Fruit fly (Drosophila melanogaster) whole organism, embryonic: ENCODE data around the gene msopa.
A peak's percentile ranks its signal among the peaks of the same experiment; 100 is the strongest.

ENCODE experiments used
- Antp ChIP-seq: fragments of 200-800 bp; sonication (Bioruptor generic); optimal IDR thresholded peaks from 3 replicates; lab custom pipeline; 2016; ENCODE audit warnings: missing biosample characterization, missing genetic modification characterization
- Atf-2 ChIP-seq: fragments of 200-800 bp; sonication (Bioruptor generic); optimal IDR thresholded peaks from 2 replicates; lab custom pipeline; 2016; ENCODE audit warnings: missing biosample characterization, missing genetic modification characterization
- BtbVII ChIP-seq: fragments of 200-800 bp; sonication (Bioruptor generic); optimal IDR thresholded peaks from 3 replicates; lab custom pipeline; 2017; ENCODE audit warnings: missing biosample characterization, mild to moderate bottlenecking, missing genetic modification characterization
- CG12942 ChIP-seq: fragments of 200-800 bp; sonication (Bioruptor generic); optimal IDR thresholded peaks from 3 replicates; lab custom pipeline; 2016; ENCODE audit warnings: missing biosample characterization, missing genetic modification characterization
- CG13624 ChIP-seq: fragments of 200-800 bp; sonication (Bioruptor generic); optimal IDR thresholded peaks from 2 replicates; lab custom pipeline; 2016; ENCODE audit warnings: missing biosample characterization, missing genetic modification characterization
- CG13775 ChIP-seq: fragments of 200-800 bp; sonication (Bioruptor generic); optimal IDR thresholded peaks from 3 replicates; lab custom pipeline; 2017; ENCODE audit warnings: missing biosample characterization, mild to moderate bottlenecking, missing genetic modification characterization
- CG13894 ChIP-seq: fragments of 200-800 bp; sonication (Bioruptor generic); optimal IDR thresholded peaks from 3 replicates; lab custom pipeline; 2018; ENCODE audit warnings: missing biosample characterization, mild to moderate bottlenecking, missing genetic modification characterization, moderate library complexity
- CG15269 ChIP-seq: fragments of 200-800 bp; sonication (Bioruptor generic); optimal IDR thresholded peaks from 2 replicates; lab custom pipeline; 2018; ENCODE audit warnings: missing biosample characterization, mild to moderate bottlenecking, missing genetic modification characterization, moderate library complexity
- CG1603 ChIP-seq: fragments of 200-800 bp; sonication (Bioruptor generic); optimal IDR thresholded peaks from 2 replicates; lab custom pipeline; 2019; ENCODE audit warnings: missing biosample characterization, mild to moderate bottlenecking, missing genetic modification characterization, moderate library complexity
- CG16815 ChIP-seq: fragments of 200-800 bp; sonication (Bioruptor generic); optimal IDR thresholded peaks from 3 replicates; lab custom pipeline; 2017; ENCODE audit warnings: missing biosample characterization, mild to moderate bottlenecking, missing genetic modification characterization
- CG2202 ChIP-seq: fragments of 200-800 bp; sonication (Bioruptor generic); optimal IDR thresholded peaks from 2 replicates; lab custom pipeline; 2018; ENCODE audit warnings: missing biosample characterization, mild to moderate bottlenecking, missing genetic modification characterization
- CG30020 ChIP-seq: fragments of 200-800 bp; optimal IDR thresholded peaks from 2 replicates; lab custom pipeline; 2019; ENCODE audit warnings: missing biosample characterization, mild to moderate bottlenecking, missing genetic modification characterization, moderate library complexity
- CG3065 ChIP-seq: fragments of 200-800 bp; sonication (Bioruptor generic); optimal IDR thresholded peaks from 2 replicates; lab custom pipeline; 2016; ENCODE audit warnings: missing biosample characterization, missing genetic modification characterization
- CG31224 ChIP-seq: fragments of 200-800 bp; sonication (Bioruptor generic); IDR thresholded peaks from 2 replicates; pipeline ENCODE4 v1.3.6; 2022; ENCODE audit warnings: missing biosample characterization, missing genetic modification characterization
- CG31388 ChIP-seq: fragments of 200-800 bp; sonication (Bioruptor generic); optimal IDR thresholded peaks from 2 replicates; lab custom pipeline; 2016; ENCODE audit warnings: missing biosample characterization, missing genetic modification characterization
- CG3995 ChIP-seq: fragments of 200-800 bp; sonication (Bioruptor generic); optimal IDR thresholded peaks from 3 replicates; lab custom pipeline; 2016; ENCODE audit warnings: missing biosample characterization, missing genetic modification characterization
- CG4730 ChIP-seq: fragments of 200-800 bp; sonication (Bioruptor generic); IDR thresholded peaks from 2 replicates; pipeline ENCODE4 v1.3.6; 2022; ENCODE audit warnings: missing biosample characterization, missing genetic modification characterization
- CG7372 ChIP-seq: fragments of 200-800 bp; sonication (Bioruptor generic); IDR thresholded peaks from 2 replicates; pipeline ENCODE4 v1.3.6; 2022; ENCODE audit warnings: missing biosample characterization, missing genetic modification characterization
- CG8478 ChIP-seq: fragments of >200 bp; optimal IDR thresholded peaks from 2 replicates; lab custom pipeline; 2018
- CG9932 ChIP-seq: fragments of 200-800 bp; sonication (Bioruptor generic); IDR thresholded peaks from 2 replicates; pipeline ENCODE4 v1.3.6; 2022; ENCODE audit warnings: missing biosample characterization, missing genetic modification characterization
- Dfd ChIP-seq, 2 experiments: fragments of >200 bp; optimal IDR thresholded peaks; 2 replicates each; lab custom pipeline; 2017; ENCODE audit warnings: missing biosample characterization in 2 of 2, missing genetic modification characterization in 2 of 2
- E2f1 ChIP-seq: fragments of 200-800 bp; sonication (Bioruptor generic); IDR thresholded peaks from 2 replicates; pipeline ENCODE4 v1.3.6; 2022; ENCODE audit warnings: missing biosample characterization, missing genetic modification characterization
- Fer2 ChIP-seq: fragments of 200-800 bp; sonication (Bioruptor generic); optimal IDR thresholded peaks from 2 replicates; lab custom pipeline; 2018; ENCODE audit warnings: missing biosample characterization, mild to moderate bottlenecking, missing genetic modification characterization, moderate library complexity
- HLHmδ ChIP-seq: fragments of 200-800 bp; sonication (Bioruptor generic); optimal IDR thresholded peaks from 2 replicates; lab custom pipeline; 2018; ENCODE audit warnings: missing biosample characterization, mild to moderate bottlenecking, missing genetic modification characterization, moderate library complexity
- Meics ChIP-seq: fragments of 200-800 bp; sonication (Bioruptor generic); optimal IDR thresholded peaks from 2 replicates; lab custom pipeline; 2017; ENCODE audit warnings: missing biosample characterization, mild to moderate bottlenecking, missing genetic modification characterization
- Pdp1 ChIP-seq, 2 experiments: fragments of 200-800 bp; sonication (Bioruptor generic); optimal IDR thresholded peaks; 3 replicates each; lab custom pipeline; 2016; ENCODE audit warnings: missing biosample characterization in 2 of 2, missing genetic modification characterization in 2 of 2, mild to moderate bottlenecking in 1 of 2, moderate library complexity in 1 of 2
- Spps ChIP-seq: fragments of 200-800 bp; sonication (Bioruptor generic); optimal IDR thresholded peaks from 2 replicates; lab custom pipeline; 2018; ENCODE audit warnings: missing biosample characterization, mild to moderate bottlenecking, missing genetic modification characterization
- TFAM ChIP-seq: fragments of 200-800 bp; sonication (Bioruptor generic); optimal IDR thresholded peaks from 2 replicates; lab custom pipeline; 2017; ENCODE audit warnings: missing biosample characterization, missing genetic modification characterization, inconsistent platforms
- Usf ChIP-seq: fragments of 200-800 bp; sonication (Bioruptor generic); optimal IDR thresholded peaks from 2 replicates; lab custom pipeline; 2017; ENCODE audit warnings: missing genotype, missing biosample characterization, missing genetic modification characterization
- Vsx1 ChIP-seq: fragments of 200-800 bp; sonication (Bioruptor generic); optimal IDR thresholded peaks from 2 replicates; lab custom pipeline; 2017; ENCODE audit warnings: missing biosample characterization, mild to moderate bottlenecking, missing genetic modification characterization, missing genetic modification reagents
- ara ChIP-seq: fragments of 200-800 bp; sonication (Bioruptor generic); IDR thresholded peaks from 2 replicates; pipeline ENCODE4 v1.3.6; 2022; ENCODE audit warnings: missing biosample characterization, missing genetic modification characterization
- ase ChIP-seq: fragments of 200-800 bp; sonication (Bioruptor generic); IDR thresholded peaks from 3 replicates; pipeline ENCODE4 v1.3.6; 2022; ENCODE audit warnings: missing biosample characterization, missing genetic modification characterization
- chif ChIP-seq, 2 experiments: fragments of 200-800 bp; sonication (Bioruptor generic); optimal IDR thresholded peaks; 3 replicates each; lab custom pipeline; 2016; ENCODE audit warnings: missing biosample characterization in 2 of 2, missing genetic modification characterization in 2 of 2
- dimm ChIP-seq: fragments of 200-800 bp; sonication (Bioruptor generic); IDR thresholded peaks from 2 replicates; pipeline ENCODE4 v1.3.6; 2022; ENCODE audit warnings: missing biosample characterization, missing genetic modification characterization
- esg ChIP-seq: fragments of 200-800 bp; sonication (Bioruptor generic); conservative IDR thresholded peaks from 2 replicates; pipeline ENCODE4 v1.3.6; 2022; ENCODE audit warnings: missing biosample characterization, missing genetic modification characterization
- eve ChIP-seq, 2 experiments: fragments of >200 bp; optimal IDR thresholded peaks; 2 replicates each; lab custom pipeline; 2017; ENCODE audit warnings: missing biosample characterization in 2 of 2, missing genetic modification characterization in 2 of 2
- gce ChIP-seq: fragments of 200-800 bp; sonication (Bioruptor generic); IDR thresholded peaks from 3 replicates; pipeline ENCODE4 v1.3.6; 2022; ENCODE audit warnings: missing biosample characterization, missing genetic modification characterization
- grau ChIP-seq: fragments of 200-800 bp; optimal IDR thresholded peaks from 3 replicates; lab custom pipeline; 2019; ENCODE audit warnings: missing biosample characterization, mild to moderate bottlenecking, missing genetic modification characterization, moderate library complexity
- hb ChIP-seq: fragments of 200-800 bp; sonication (Bioruptor generic); IDR thresholded peaks from 3 replicates; pipeline ENCODE4 v1.3.6; 2022; ENCODE audit warnings: missing biosample characterization, missing genetic modification characterization; ENCODE audit not compliant: partially characterized antibody
- hbn ChIP-seq: fragments of 200-800 bp; sonication (Bioruptor generic); IDR thresholded peaks from 2 replicates; pipeline ENCODE4 v1.3.6; 2022; ENCODE audit warnings: missing biosample characterization, missing genetic modification characterization; ENCODE audit not compliant: partially characterized antibody
- org-1 ChIP-seq: fragments of 200-800 bp; sonication (Bioruptor generic); optimal IDR thresholded peaks from 2 replicates; lab custom pipeline; 2017; ENCODE audit warnings: missing biosample characterization, missing genetic modification characterization
- prd ChIP-seq, 3 experiments: fragments of >200 bp in 2 of 3; fragments of 200-800 bp in 1 of 3; sonication (Bioruptor generic) in 1 of 3; optimal IDR thresholded peaks in 2 of 3; IDR thresholded peaks in 1 of 3; 2 replicates in 2 of 3; 3 replicates in 1 of 3; pipeline versions ENCODE4 v1.3.6 to Lab custom; 2017 to 2022; ENCODE audit warnings: missing biosample characterization in 1 of 3, missing genetic modification characterization in 1 of 3
- run ChIP-seq: fragments of 200-800 bp; sonication (Bioruptor generic); optimal IDR thresholded peaks from 3 replicates; lab custom pipeline; 2018; ENCODE audit warnings: missing biosample characterization, mild to moderate bottlenecking, missing genetic modification characterization
- ssp ChIP-seq: fragments of 200-800 bp; sonication (Bioruptor generic); IDR thresholded peaks from 2 replicates; pipeline ENCODE4 v1.3.6; 2022; ENCODE audit warnings: missing biosample characterization, missing genetic modification characterization
- sug ChIP-seq: fragments of 200-800 bp; optimal IDR thresholded peaks from 2 replicates; lab custom pipeline; 2019; ENCODE audit warnings: missing biosample characterization, mild to moderate bottlenecking, missing genetic modification characterization, moderate library complexity
- tap ChIP-seq: fragments of 200-800 bp; optimal IDR thresholded peaks from 3 replicates; lab custom pipeline; 2019; ENCODE audit warnings: missing biosample characterization, mild to moderate bottlenecking, missing genetic modification characterization, moderate library complexity
- vnd ChIP-seq: fragments of 200-800 bp; sonication (Bioruptor generic); IDR thresholded peaks from 3 replicates; pipeline ENCODE4 v1.3.6; 2022; ENCODE audit warnings: missing biosample characterization, missing genetic modification characterization; ENCODE audit not compliant: partially characterized antibody
- yki ChIP-seq: fragments of >200 bp; optimal IDR thresholded peaks from 3 replicates; lab custom pipeline; 2018
- zen ChIP-seq: fragments of 200-800 bp; sonication (Bioruptor generic); optimal IDR thresholded peaks from 3 replicates; lab custom pipeline; 2018; ENCODE audit warnings: missing biosample characterization, mild to moderate bottlenecking, missing genetic modification characterization, moderate library complexity

msopa gene

DNA sequence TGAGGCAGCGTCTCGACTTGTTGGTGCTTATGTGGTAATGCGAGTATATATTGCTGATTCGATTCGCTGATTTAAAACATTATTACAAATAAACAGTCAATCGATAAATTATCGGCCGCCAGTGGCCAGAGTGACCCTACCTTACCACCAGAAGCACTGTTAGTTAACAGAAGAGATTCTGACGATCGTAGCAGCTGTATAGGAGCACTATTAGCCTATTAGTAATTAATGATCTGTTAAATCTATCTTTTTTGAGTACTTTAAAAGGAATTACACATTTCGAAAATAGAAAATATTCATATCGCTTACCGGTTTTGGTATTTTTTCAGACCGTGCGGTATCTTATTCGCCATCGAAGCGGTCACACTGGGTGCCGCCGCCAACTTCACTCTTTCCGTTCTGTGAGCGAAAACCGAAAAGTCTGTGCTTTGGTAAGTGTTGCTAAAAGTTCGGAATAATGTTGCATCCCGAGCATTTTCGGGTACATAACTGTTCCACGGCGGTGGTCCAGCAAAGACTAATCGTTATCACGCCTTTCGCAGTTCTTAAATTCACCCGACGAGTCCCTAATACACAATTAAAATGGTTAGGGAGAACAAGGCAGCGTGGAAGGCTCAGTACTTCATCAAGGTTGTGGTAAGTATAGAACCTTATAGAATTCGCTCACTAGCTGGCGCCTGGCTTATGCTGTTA lies 6.7 kb upstream of the msopa start, which contains the start of the genes CG7130 and RpLP0 (continued):
- TF ChIP-seq Usf (GFP tag; lab: Kevin White, UChicago) = peak; percentile 84
- TF ChIP-seq hb (GFP tag; lab: Robert Waterston, UW) = no peak
- peak; percentile 62 for TF ChIP-seq tap (tag; lab: Kevin White, UChicago)
- TF ChIP-seq CG13894 = peak; percentile 77
- TF ChIP-seq zen (tag; lab: Kevin White, UChicago) = peak; percentile 80
- TF ChIP-seq Vsx1 = peak; percentile 93
- TF ChIP-seq CG31224 (GFP tag; lab: Robert Waterston, UW) = peak; percentile 75
- peak; percentile 80 to 87 for TF ChIP-seq Pdp1 (GFP tag; optimal IDR thresholded peaks at IDR 0.05; lab: Kevin White, UChicago)
- peak; percentile 85 for TF ChIP-seq TFAM
- TF ChIP-seq org-1 (GFP tag; lab: Kevin White, UChicago) = peak; percentile 91
- TF ChIP-seq CG3065 = peak; percentile 90
- peak; percentile 78 for TF ChIP-seq CG12942 (GFP tag; lab: Kevin White, UChicago)
- TF ChIP-seq BtbVII (GFP tag; lab: Kevin White, UChicago) = peak; percentile 96
- peak; percentile 50 for TF ChIP-seq esg (GFP tag; lab: Robert Waterston, UW)
- peak; percentile 76 to 91 for TF ChIP-seq chif (GFP tag; optimal IDR thresholded peaks at IDR 0.05; lab: Kevin White, UChicago)
- TF ChIP-seq CG31388 (GFP tag; lab: Kevin White, UChicago) = peak; percentile 67
- no peak for TF ChIP-seq hbn (GFP tag; lab: Robert Waterston, UW)
- peak; percentile 96 for TF ChIP-seq Meics (GFP tag; lab: Kevin White, UChicago)
- peak; percentile 97 for TF ChIP-seq CG13775 (GFP tag; lab: Kevin White, UChicago)
- peak; percentile 81 for TF ChIP-seq CG3995 (GFP tag; lab: Kevin White, UChicago)
- peak; percentile 76 for TF ChIP-seq ara (GFP tag; lab: Robert Waterston, UW)
- TF ChIP-seq gce (GFP tag; lab: Robert Waterston, UW) = peak; percentile 89
- peak; percentile 93 for TF ChIP-seq CG1603
- TF ChIP-seq run (tag; lab: Kevin White, UChicago) = peak; percentile 78
- peak; percentile 84 for TF ChIP-seq E2f1 (GFP tag; lab: Robert Waterston, UW)
- TF ChIP-seq Antp (GFP tag; lab: Kevin White, UChicago) = peak; percentile 81
- peak; percentile 85 for TF ChIP-seq Spps (tag; lab: Kevin White, UChicago)
- TF ChIP-seq sug (tag; lab: Kevin White, UChicago) = peak; percentile 91
- peak; percentile 85 for TF ChIP-seq grau (tag; lab: Kevin White, UChicago)
- TF ChIP-seq dimm = 0 out of 2 replicates have a peak, but pooled peaks have one; percentile 23
- peak; percentile 83 for TF ChIP-seq Fer2 (tag; lab: Kevin White, UChicago)
- TF ChIP-seq vnd (GFP tag; lab: Robert Waterston, UW) = no peak; the same call in 2 of the 3 replicates
- TF ChIP-seq eve (GFP tag; optimal IDR thresholded peaks at IDR 0.05; lab: Kevin White, UChicago) = no peak
- peak; percentile 68 for TF ChIP-seq CG16815
- TF ChIP-seq Atf-2 (GFP tag; lab: Kevin White, UChicago) = peak; percentile 88
- TF ChIP-seq CG13624 = peak; percentile 95
- TF ChIP-seq yki (lab: Kevin White, UChicago) = no peak
- TF ChIP-seq ssp (GFP tag; lab: Robert Waterston, UW) = peak; percentile 77
- peak; percentile 92 for TF ChIP-seq CG2202 (tag; lab: Kevin White, UChicago)
- TF ChIP-seq HLHmδ (GFP tag; lab: Kevin White, UChicago) = peak; percentile 99
- no peak for TF ChIP-seq Dfd (GFP tag; optimal IDR thresholded peaks at IDR 0.05; lab: Kevin White, UChicago)
- peak; percentile 79 for TF ChIP-seq CG7372 (GFP tag; lab: Robert Waterston, UW)
- TF ChIP-seq CG9932 = peak; percentile 75
- TF ChIP-seq CG30020 (tag; lab: Kevin White, UChicago) = peak; percentile 85
- no peak for TF ChIP-seq CG8478 (lab: Kevin White, UChicago)
- TF ChIP-seq ase = peak; percentile 87
- peak; percentile 28; the same call in 1 of the 2 replicates for TF ChIP-seq CG4730 (GFP tag; lab: Robert Waterston, UW)
- TF ChIP-seq prd (optimal IDR thresholded peaks at IDR 0.05; lab: Kevin White, UChicago) = no peak
- TF ChIP-seq prd (GFP tag; IDR thresholded peaks at IDR 0.05; lab: Robert Waterston, UW) = peak; percentile 55; the same call in 2 of the 3 replicates
- TF ChIP-seq CG15269 (tag; lab: Kevin White, UChicago) = peak; percentile 85
